Fruit fly (Drosophila melanogaster): ENCODE data around the gene Pis.

dm6 chrX:15709624-15709983 lies 6.0 kb upstream of the Pis start:
- TF ChIP-seq ttk (optimal IDR thresholded peaks at IDR 0.05), result no peak
- TF ChIP-seq psq (optimal IDR thresholded peaks at IDR 0.05), result no peak
- TF ChIP-seq h (optimal IDR thresholded peaks at IDR 0.05), result no peak
